Worm (Caenorhabditis elegans) whole organism, young adult: ENCODE measurements around the gene C23H4.8.

Experiments used
- egrh-3 ChIP-seq: fragments of 200-800 bp; sonication (Bioruptor generic); IDR thresholded peaks from 2 replicates; pipeline ENCODE4 v1.3.6; 2022; ENCODE audit warnings: missing genetic modification reagents, missing genetic modification characterization, missing compliant biosample characterization
- hsf-1 ChIP-seq: fragments of 200-800 bp; sonication (Bioruptor generic); IDR thresholded peaks from 2 replicates; pipeline ENCODE4 v1.3.6; 2022; ENCODE audit warnings: missing genetic modification reagents, missing genetic modification characterization, missing compliant biosample characterization
- lin-35 ChIP-seq, 3 experiments: fragments of 150-350 bp in 2 of 3; sonication (generic microtip) in 1 of 3; optimal IDR thresholded peaks; 2 replicates each; lab custom pipeline; 2014 to 2018; ENCODE audit warnings: missing biosample characterization in 3 of 3, missing genetic modification characterization in 3 of 3, missing genetic modification reagents in 3 of 3
- lir-1 ChIP-seq: fragments of 200-800 bp; sonication (Bioruptor generic); conservative IDR thresholded peaks from 2 replicates; pipeline ENCODE4 v1.3.6; 2022; ENCODE audit warnings: missing genetic modification reagents, missing genetic modification characterization, missing compliant biosample characterization
- zfh-2 ChIP-seq: fragments of 200-800 bp; sonication (Bioruptor generic); conservative IDR thresholded peaks from 2 replicates; pipeline ENCODE4 v1.3.6; 2022; ENCODE audit warnings: missing genetic modification reagents, missing genetic modification characterization, missing compliant biosample characterization

The C23H4.8 gene

ce11 chrX:12256594-12257048 lies 39.6 kb downstream of the C23H4.8 start, which contains the start of gene E01G6.2:
E01G6.2 (plus strand) TSS chrX:12256644.
- TF ChIP-seq zfh-2 (GFP tag; lab: Robert Waterston, UW), result peak; percentile 50
- TF ChIP-seq lir-1 (GFP tag; lab: Robert Waterston, UW), result no peak

DNA sequence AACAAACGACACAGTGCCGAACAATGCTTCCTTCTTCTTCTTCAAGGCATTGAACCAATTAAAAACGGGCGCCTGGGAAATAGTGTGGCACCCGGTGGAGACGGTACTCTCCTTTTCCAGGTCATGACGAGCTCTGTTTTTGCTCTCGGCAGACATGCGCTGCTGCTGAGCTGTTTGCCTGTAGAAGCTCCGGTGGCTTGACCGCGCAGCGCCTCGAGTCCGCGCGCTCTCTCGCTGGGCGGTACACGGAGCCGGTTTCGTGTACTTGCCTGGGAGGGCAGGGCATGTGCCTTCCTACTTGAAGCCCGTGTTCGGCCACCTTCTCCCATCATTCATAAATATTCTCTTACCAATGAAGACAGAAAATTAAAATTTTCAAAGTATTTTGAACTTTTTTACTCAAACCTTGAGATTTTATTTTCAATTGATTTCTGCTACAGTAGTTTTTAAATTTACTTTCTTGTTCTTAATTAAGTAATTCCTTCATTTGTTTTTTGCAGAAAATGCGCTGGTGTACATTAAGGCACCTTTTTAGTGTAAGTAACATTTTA lies 43.4 kb downstream of the C23H4.8 start, which contains the start of gene E01G6.1:
E01G6.1 (plus strand) TSS at position 501 of the 551 bp plus-strand sequence.
- TF ChIP-seq zfh-2 (GFP tag; lab: Robert Waterston, UW) (peak; percentile 91), lin-35 (GFP tag; optimal IDR thresholded peaks at IDR 0.05; lab: Kevin White, UChicago) (no peak), hsf-1 (GFP tag; lab: Robert Waterston, UW) (no peak), egrh-3 (GFP tag; lab: Robert Waterston, UW) (peak; percentile 62; the same call in 1 of the 2 replicates)
- TF ChIP-seq, all 124 proteins: peak for 2
